Worm (Caenorhabditis elegans) whole organism, young adult: ENCODE data around the gene fbxc-33.

Experiments used
- B0336.3 ChIP-seq: fragments of 200-800 bp; sonication (Bioruptor generic); IDR thresholded peaks from 2 replicates; pipeline ENCODE4 v1.3.6; 2022; ENCODE audit warnings: missing genetic modification characterization, missing compliant biosample characterization
- attf-5 ChIP-seq: fragments of 200-800 bp; sonication (Bioruptor generic); optimal IDR thresholded peaks from 2 replicates; lab custom pipeline; 2018; ENCODE audit warnings: mild to moderate bottlenecking, missing genetic modification characterization, missing compliant biosample characterization
- ceh-58 ChIP-seq: fragments of 200-800 bp; sonication (Bioruptor generic); IDR thresholded peaks from 2 replicates; pipeline ENCODE4 v1.3.6; 2022; ENCODE audit warnings: missing genetic modification characterization, missing compliant biosample characterization
- ceh-79 ChIP-seq: sonication (generic microtip); optimal IDR thresholded peaks from 2 replicates; lab custom pipeline; 2017; ENCODE audit warnings: mild to moderate bottlenecking, missing genetic modification characterization, missing compliant biosample characterization
- dpl-1 ChIP-seq: fragments of 150-350 bp; optimal IDR thresholded peaks from 2 replicates; lab custom pipeline; 2014; ENCODE audit warnings: missing biosample characterization, missing genetic modification reagents, missing genetic modification characterization
- unc-62 ChIP-seq: fragments of 150-350 bp; optimal IDR thresholded peaks from 2 replicates; lab custom pipeline; 2014; ENCODE audit warnings: missing biosample characterization, missing genetic modification reagents, missing genetic modification characterization
- ztf-3 ChIP-seq: fragments of 200-800 bp; sonication (Bioruptor generic); optimal IDR thresholded peaks from 2 replicates; lab custom pipeline; 2018; ENCODE audit warnings: mild to moderate bottlenecking, missing genetic modification characterization, missing compliant biosample characterization

DNA sequence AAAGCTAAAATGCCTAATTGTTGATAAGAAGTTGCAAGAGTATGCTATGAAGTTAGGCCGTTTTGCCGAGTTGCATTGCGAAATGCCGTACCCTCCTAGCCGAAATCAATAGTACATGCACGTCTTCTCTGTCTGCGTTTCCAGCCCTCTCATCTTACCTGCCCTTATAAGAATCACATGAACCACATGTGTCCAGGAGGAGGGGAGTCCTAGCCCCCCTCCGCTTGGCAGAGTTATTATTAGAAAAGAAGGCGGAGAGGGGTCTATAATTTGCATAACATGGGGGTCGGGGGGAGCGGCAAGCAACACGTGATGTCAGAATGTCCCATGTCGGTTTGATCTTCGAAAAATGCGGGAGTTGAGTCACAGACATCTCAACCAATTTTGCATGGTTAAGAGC is 39.6 kb downstream of the fbxc-33 start:
- TF ChIP-seq unc-62 (no peak), attf-5 (no peak), ztf-3 (GFP tag; lab: Kevin White, UChicago) (no peak), ceh-79 (no peak), ceh-58 (GFP tag; lab: Robert Waterston, UW) (no peak), B0336.3 (no peak), dpl-1 (GFP tag; lab: Kevin White, UChicago) (no peak)
